Worm (Caenorhabditis elegans) whole organism, L4 larva: Measurements from ENCODE around the gene fipr-9.

Experiments
- F26F4.8 ChIP-seq: fragments of 200-800 bp; sonication (Bioruptor generic); conservative IDR thresholded peaks from 2 replicates; pipeline ENCODE4 v1.3.6; 2022; ENCODE audit warnings: missing genetic modification characterization, missing compliant biosample characterization
- F44E2.7 ChIP-seq: fragments of 200-800 bp; sonication (Bioruptor generic); IDR thresholded peaks from 2 replicates; pipeline ENCODE4 v2.1.2; 2022; ENCODE audit warnings: missing genetic modification characterization, missing compliant biosample characterization
- F49E8.2 ChIP-seq: sonication (generic microtip); optimal IDR thresholded peaks from 2 replicates; lab custom pipeline; 2016; ENCODE audit warnings: missing compliant biosample characterization, mild to moderate bottlenecking, missing genetic modification characterization, borderline replicate concordance
- R02D3.7 ChIP-seq: fragments of 150-350 bp; sonication (generic microtip); optimal IDR thresholded peaks from 3 replicates; lab custom pipeline; 2014; ENCODE audit warnings: missing biosample characterization, missing genetic modification characterization
- Y5F2A.4 ChIP-seq: fragments of 200-800 bp; sonication (Bioruptor generic); optimal IDR thresholded peaks from 2 replicates; lab custom pipeline; 2018; ENCODE audit warnings: mild to moderate bottlenecking, missing genetic modification characterization, missing compliant biosample characterization
- Y75B8A.6 ChIP-seq: fragments of 200-800 bp; sonication (Bioruptor generic); IDR thresholded peaks from 2 replicates; pipeline ENCODE4 v1.3.6; 2022; ENCODE audit warnings: missing genetic modification reagents, missing genetic modification characterization, missing compliant biosample characterization
- aha-1 ChIP-seq: fragments of 150-350 bp; peaks from one replicate; lab custom pipeline; 2014; ENCODE audit warnings: missing biosample characterization, missing genetic modification characterization
- aly-2 ChIP-seq: sonication (generic microtip); optimal IDR thresholded peaks from 2 replicates; lab custom pipeline; 2018; ENCODE audit warnings: missing biosample characterization, missing genetic modification characterization
- arid-1 ChIP-seq: fragments of 200-800 bp; sonication (Bioruptor generic); conservative IDR thresholded peaks from 2 replicates; pipeline ENCODE4 v1.3.6; 2022; ENCODE audit warnings: missing genetic modification reagents, missing genetic modification characterization, missing compliant biosample characterization
- attf-4 ChIP-seq: sonication (generic microtip); optimal IDR thresholded peaks from 3 replicates; lab custom pipeline; 2017; ENCODE audit warnings: missing biosample characterization, missing genetic modification characterization
- ceh-28 ChIP-seq: fragments of 150-350 bp; optimal IDR thresholded peaks from 2 replicates; lab custom pipeline; 2014; ENCODE audit warnings: missing biosample characterization, missing genetic modification reagents, missing genetic modification characterization
- ceh-44 ChIP-seq: fragments of 200-800 bp; sonication (Bioruptor generic); IDR thresholded peaks from 2 replicates; pipeline ENCODE4 v1.3.6; 2022; ENCODE audit warnings: missing genetic modification reagents, missing genetic modification characterization, missing compliant biosample characterization
- ceh-62 ChIP-seq: sonication (generic microtip); optimal IDR thresholded peaks from 2 replicates; lab custom pipeline; 2017; ENCODE audit warnings: missing biosample characterization, missing genetic modification characterization
- ceh-82 ChIP-seq: sonication (generic microtip); optimal IDR thresholded peaks from 2 replicates; lab custom pipeline; 2017; ENCODE audit warnings: missing biosample characterization, missing genetic modification characterization
- ces-1 ChIP-seq: fragments of 150-350 bp; sonication (generic microtip); optimal IDR thresholded peaks from 4 replicates; lab custom pipeline; 2014; ENCODE audit warnings: missing biosample characterization, missing genetic modification reagents, missing genetic modification characterization
- cey-2 ChIP-seq: sonication (generic microtip); optimal IDR thresholded peaks from 3 replicates; lab custom pipeline; 2017; ENCODE audit warnings: missing genetic modification characterization, mild to moderate bottlenecking, missing compliant biosample characterization, antibody characterized with exemption, borderline replicate concordance; ENCODE audit not compliant: insufficient read depth
- ctbp-1 ChIP-seq: fragments of 200-800 bp; sonication (Bioruptor generic); IDR thresholded peaks from 2 replicates; pipeline ENCODE4 v1.3.6; 2022; ENCODE audit warnings: missing genetic modification reagents, missing genetic modification characterization, missing compliant biosample characterization
- dmd-6 ChIP-seq: fragments of 200-800 bp; sonication (Bioruptor generic); IDR thresholded peaks from 2 replicates; pipeline ENCODE4 v1.3.6; 2022; ENCODE audit warnings: missing genetic modification reagents, missing genetic modification characterization, missing compliant biosample characterization
- dmd-9 ChIP-seq: fragments of 200-800 bp; sonication (Bioruptor generic); IDR thresholded peaks from 2 replicates; pipeline ENCODE4 v1.3.6; 2022; ENCODE audit warnings: missing genetic modification reagents, missing genetic modification characterization, missing compliant biosample characterization
- egl-27 ChIP-seq: sonication (generic microtip); optimal IDR thresholded peaks from 3 replicates; lab custom pipeline; 2017; ENCODE audit warnings: missing biosample characterization, missing genetic modification reagents, missing genetic modification characterization
- fkh-10 ChIP-seq: fragments of 150-350 bp; optimal IDR thresholded peaks from 2 replicates; lab custom pipeline; 2014; ENCODE audit warnings: missing biosample characterization, missing genetic modification reagents, missing genetic modification characterization
- gei-8 ChIP-seq: fragments of 200-800 bp; sonication (Bioruptor generic); optimal IDR thresholded peaks from 2 replicates; lab custom pipeline; 2018; ENCODE audit warnings: mild to moderate bottlenecking, missing genetic modification characterization, missing compliant biosample characterization
- hif-1 ChIP-seq, 2 experiments: sonication (generic microtip); optimal IDR thresholded peaks; 2 replicates each; lab custom pipeline; 2016 to 2017; ENCODE audit warnings: missing compliant biosample characterization in 2 of 2, missing genetic modification characterization in 2 of 2, missing genetic modification reagents in 2 of 2, missing genotype in 2 of 2, mild to moderate bottlenecking in 1 of 2
- hlh-11 ChIP-seq: fragments of 200-800 bp; sonication (Bioruptor generic); optimal IDR thresholded peaks from 2 replicates; lab custom pipeline; 2018; ENCODE audit warnings: mild to moderate bottlenecking, missing genetic modification characterization, missing compliant biosample characterization
- hlh-30 ChIP-seq: sonication (generic microtip); optimal IDR thresholded peaks from 2 replicates; lab custom pipeline; 2017; ENCODE audit warnings: antibody characterized with exemption, mild to moderate bottlenecking, missing genetic modification characterization, missing compliant biosample characterization; ENCODE audit not compliant: insufficient read depth
- hmg-1.1 ChIP-seq: fragments of 200-800 bp; sonication (Bioruptor generic); IDR thresholded peaks from 2 replicates; pipeline ENCODE4 v1.3.6; 2022; ENCODE audit warnings: missing genetic modification reagents, missing genetic modification characterization, missing compliant biosample characterization
- lin-1 ChIP-seq: fragments of 200-800 bp; sonication (Bioruptor generic); IDR thresholded peaks from 2 replicates; pipeline ENCODE4 v1.3.6; 2022; ENCODE audit warnings: missing genetic modification reagents, missing genetic modification characterization, missing compliant biosample characterization
- lin-15B ChIP-seq: fragments of 150-350 bp; sonication (generic microtip); optimal IDR thresholded peaks from 3 replicates; lab custom pipeline; 2014; ENCODE audit warnings: missing biosample characterization, missing genetic modification characterization
- mdt-29 ChIP-seq: fragments of 200-800 bp; sonication (Bioruptor generic); IDR thresholded peaks from 2 replicates; pipeline ENCODE4 v1.3.6; 2022; ENCODE audit warnings: missing genetic modification reagents, missing genetic modification characterization, missing compliant biosample characterization
- mxl-2 ChIP-seq: fragments of 200-800 bp; sonication (Bioruptor generic); conservative IDR thresholded peaks from 2 replicates; pipeline ENCODE4 v1.3.6; 2022; ENCODE audit warnings: missing genetic modification reagents, missing genetic modification characterization, missing compliant biosample characterization
- mxl-3 ChIP-seq: fragments of 200-800 bp; sonication (Bioruptor generic); optimal IDR thresholded peaks from 2 replicates; lab custom pipeline; 2018; ENCODE audit warnings: mild to moderate bottlenecking, missing genetic modification characterization, missing compliant biosample characterization
- nhr-10 ChIP-seq: fragments of 150-350 bp; optimal IDR thresholded peaks from 2 replicates; lab custom pipeline; 2014; ENCODE audit warnings: missing biosample characterization, missing genetic modification characterization
- nhr-237 ChIP-seq: sonication (generic microtip); optimal IDR thresholded peaks from 2 replicates; lab custom pipeline; 2017; ENCODE audit warnings: missing biosample characterization, missing genetic modification characterization
- nhr-28 ChIP-seq: fragments of 150-350 bp; optimal IDR thresholded peaks from 2 replicates; lab custom pipeline; 2014; ENCODE audit warnings: missing biosample characterization, missing genetic modification characterization
- nhr-41 ChIP-seq: fragments of 200-800 bp; sonication (Bioruptor generic); IDR thresholded peaks from 2 replicates; pipeline ENCODE4 v1.3.6; 2022; ENCODE audit warnings: missing genetic modification reagents, missing genetic modification characterization, missing compliant biosample characterization
- nhr-48 ChIP-seq: sonication (generic microtip); optimal IDR thresholded peaks from 2 replicates; lab custom pipeline; 2016; ENCODE audit warnings: mild to moderate bottlenecking, missing genetic modification characterization, missing compliant biosample characterization
- rbr-2 ChIP-seq: sonication (generic microtip); optimal IDR thresholded peaks from 2 replicates; lab custom pipeline; 2016; ENCODE audit warnings: missing genotype, missing genetic modification characterization, missing compliant biosample characterization
- saeg-2 ChIP-seq: fragments of 200-800 bp; sonication (Bioruptor generic); IDR thresholded peaks from 2 replicates; pipeline ENCODE4 v1.3.6; 2022; ENCODE audit warnings: missing genetic modification reagents, missing genetic modification characterization, missing compliant biosample characterization
- snpc-1.2 ChIP-seq: fragments of 200-800 bp; sonication (Bioruptor generic); IDR thresholded peaks from 2 replicates; pipeline ENCODE4 v1.3.6; 2022; ENCODE audit warnings: missing genetic modification reagents, missing genetic modification characterization, missing compliant biosample characterization
- spr-3 ChIP-seq: fragments of 200-800 bp; sonication (Bioruptor generic); optimal IDR thresholded peaks from 2 replicates; lab custom pipeline; 2018; ENCODE audit warnings: mild to moderate bottlenecking, missing genetic modification characterization, missing compliant biosample characterization
- tag-97 ChIP-seq: fragments of 200-800 bp; sonication (Bioruptor generic); IDR thresholded peaks from 2 replicates; pipeline ENCODE4 v1.3.6; 2022; ENCODE audit warnings: missing genetic modification characterization, missing compliant biosample characterization
- tra-1 ChIP-seq: fragments of 200-800 bp; sonication (Bioruptor generic); IDR thresholded peaks from 2 replicates; pipeline ENCODE4 v1.3.6; 2022; ENCODE audit warnings: missing genetic modification reagents, missing genetic modification characterization, missing compliant biosample characterization
- unc-130 ChIP-seq: sonication (generic microtip); optimal IDR thresholded peaks from 2 replicates; lab custom pipeline; 2016; ENCODE audit warnings: missing genetic modification reagents, missing genetic modification characterization, missing compliant biosample characterization
- zfp-2 ChIP-seq: sonication (generic microtip); optimal IDR thresholded peaks from 2 replicates; lab custom pipeline; 2016; ENCODE audit warnings: mild to moderate bottlenecking, missing genetic modification characterization, missing compliant biosample characterization
- zip-11 ChIP-seq: fragments of 200-800 bp; sonication (Bioruptor generic); IDR thresholded peaks from 2 replicates; pipeline ENCODE4 v1.3.6; 2022; ENCODE audit warnings: missing genetic modification characterization, missing compliant biosample characterization
- zip-2 ChIP-seq: fragments of 150-350 bp; optimal IDR thresholded peaks from 2 replicates; lab custom pipeline; 2014; ENCODE audit warnings: missing biosample characterization, missing genetic modification characterization
- ztf-11 ChIP-seq: fragments of 150-350 bp; optimal IDR thresholded peaks from 2 replicates; lab custom pipeline; 2014; ENCODE audit warnings: missing biosample characterization, missing genetic modification characterization
- ztf-7 ChIP-seq: fragments of 150-350 bp; optimal IDR thresholded peaks from 2 replicates; lab custom pipeline; 2014; ENCODE audit warnings: missing biosample characterization, missing genetic modification characterization

Gene fipr-9

DNA sequence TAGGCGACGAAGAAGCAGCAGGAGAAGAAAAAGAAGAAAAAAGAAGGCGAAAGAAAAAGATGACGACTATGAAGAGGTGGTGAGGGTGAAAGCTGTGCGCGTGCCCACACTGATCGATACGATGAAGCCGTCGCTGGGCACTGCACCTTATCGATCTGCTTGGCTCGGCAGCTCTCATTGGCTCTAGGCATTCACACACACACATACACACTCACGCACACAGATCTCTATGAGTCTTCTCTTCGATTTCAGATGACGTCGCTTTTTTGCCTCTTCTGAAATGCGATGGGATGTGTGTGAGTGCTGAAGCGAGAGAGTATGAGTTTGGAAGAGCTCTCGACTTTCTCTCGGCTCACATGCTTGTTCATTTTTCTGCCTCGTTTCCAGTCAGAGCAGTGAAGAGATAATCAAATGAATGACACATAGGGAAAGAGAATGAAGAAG lies 46.8 kb upstream of the fipr-9 start (continued):
- TF ChIP-seq hlh-30 (tag; lab: Kevin White, UChicago) (peak; percentile 73), cey-2 (tag; lab: Kevin White, UChicago) (no peak), saeg-2 (GFP tag; lab: Robert Waterston, UW) (0 out of 2 replicates have a peak, but pooled peaks have one; percentile 26), ceh-62 (no peak), attf-4 (tag; lab: Kevin White, UChicago) (no peak), F26F4.8 (GFP tag; lab: Robert Waterston, UW) (no peak), tra-1 (peak; percentile 36; the same call in 1 of the 2 replicates), hif-1 (tag; optimal IDR thresholded peaks at IDR 0.05; lab: Kevin White, UChicago) (peak in 1 of 2 experiments; percentile 66), nhr-48 (tag; lab: Kevin White, UChicago) (peak; percentile 25), unc-130 (GFP tag; lab: Kevin White, UChicago) (no peak), aly-2 (tag; lab: Kevin White, UChicago) (no peak), hlh-11 (tag; lab: Kevin White, UChicago) (peak; percentile 56), arid-1 (GFP tag; lab: Robert Waterston, UW) (0 out of 2 replicates have a peak, but pooled peaks have one; percentile 31), ces-1 (GFP tag; lab: Kevin White, UChicago) (peak; percentile 77), aha-1 (peak; percentile 100), zip-2 (tag; lab: Kevin White, UChicago) (no peak), mxl-2 (no peak), ztf-11 (tag; lab: Kevin White, UChicago) (no peak), snpc-1.2 (no peak)

ce11 chrV:10178166-10178565 lies 43.3 kb upstream of the fipr-9 start:
- TF ChIP-seq ctbp-1 (GFP tag; lab: Robert Waterston, UW) (0 out of 2 replicates have a peak, but pooled peaks have one; percentile 22), zip-11 (GFP tag; lab: Robert Waterston, UW) (no peak), zfp-2 (tag; lab: Kevin White, UChicago) (no peak), tag-97 (GFP tag; lab: Robert Waterston, UW) (no peak), unc-130 (GFP tag; lab: Kevin White, UChicago) (peak; percentile 17), nhr-48 (tag; lab: Kevin White, UChicago) (no peak), fkh-10 (GFP tag; lab: Kevin White, UChicago) (peak; percentile 53), ztf-7 (tag; lab: Kevin White, UChicago) (no peak), nhr-237 (tag; lab: Kevin White, UChicago) (no peak), F26F4.8 (GFP tag; lab: Robert Waterston, UW) (no peak), spr-3 (no peak), ceh-62 (no peak), ceh-28 (no peak), hmg-1.1 (GFP tag; lab: Robert Waterston, UW) (no peak; the same call in 1 of the 2 replicates), mxl-3 (GFP tag; lab: Kevin White, UChicago) (peak; percentile 24), dmd-6 (GFP tag; lab: Robert Waterston, UW) (peak; percentile 16; the same call in 1 of the 2 replicates), Y75B8A.6 (GFP tag; lab: Robert Waterston, UW) (no peak), egl-27 (tag; lab: Kevin White, UChicago) (no peak), nhr-10 (no peak), F44E2.7 (no peak), gei-8 (no peak), rbr-2 (tag; lab: Kevin White, UChicago) (peak; percentile 63), hlh-30 (tag; lab: Kevin White, UChicago) (peak; percentile 64), nhr-41 (GFP tag; lab: Robert Waterston, UW) (no peak), lin-15B (tag; lab: Kevin White, UChicago) (no peak), tra-1 (no peak), attf-4 (tag; lab: Kevin White, UChicago) (no peak), R02D3.7 (tag; lab: Kevin White, UChicago) (no peak), nhr-28 (tag; lab: Kevin White, UChicago) (peak; percentile 40), mdt-29 (GFP tag; lab: Robert Waterston, UW) (no peak), F49E8.2 (no peak), ceh-44 (GFP tag; lab: Robert Waterston, UW) (no peak), lin-1 (GFP tag; lab: Robert Waterston, UW) (no peak), hlh-11 (tag; lab: Kevin White, UChicago) (peak; percentile 59), zip-2 (tag; lab: Kevin White, UChicago) (no peak), dmd-9 (GFP tag; lab: Robert Waterston, UW) (no peak), ztf-11 (tag; lab: Kevin White, UChicago) (no peak), Y5F2A.4 (GFP tag; lab: Kevin White, UChicago) (no peak), ceh-82 (tag; lab: Kevin White, UChicago) (no peak)
